Worm (Caenorhabditis elegans) whole organism, L1 larva: ENCODE results near the gene C35D10.7.

ENCODE experiments used
- blmp-1 ChIP-seq: fragments of 150-350 bp; optimal IDR thresholded peaks from 2 replicates; lab custom pipeline; 2014; ENCODE audit warnings: missing biosample characterization, missing genetic modification characterization
- ceh-8 ChIP-seq: fragments of 200-800 bp; sonication (Bioruptor generic); optimal IDR thresholded peaks from 2 replicates; lab custom pipeline; 2018; ENCODE audit warnings: mild to moderate bottlenecking, missing genetic modification characterization, moderate library complexity, missing compliant biosample characterization
- efl-1 ChIP-seq, 4 experiments: fragments of 150-350 bp; optimal IDR thresholded peaks in 3 of 4; peaks in 1 of 4; 1 replicate in 1 of 4; 2 replicates in 3 of 4; lab custom pipeline; 2014; ENCODE audit warnings: missing biosample characterization in 2 of 4, missing genetic modification characterization in 2 of 4, missing genetic modification reagents in 2 of 4
- lin-35 ChIP-seq, 2 experiments: fragments of 150-350 bp; optimal IDR thresholded peaks; 2 replicates each; lab custom pipeline; 2014; ENCODE audit warnings: missing biosample characterization in 2 of 2, missing genetic modification characterization in 2 of 2, missing genetic modification reagents in 2 of 2
- lin-39 ChIP-seq: fragments of 150-350 bp; optimal IDR thresholded peaks from 2 replicates; lab custom pipeline; 2014; ENCODE audit warnings: missing biosample characterization, missing genetic modification reagents, missing genetic modification characterization
- mdl-1 ChIP-seq, 2 experiments: fragments of 150-350 bp; optimal IDR thresholded peaks; 2 replicates each; lab custom pipeline; 2014 to 2017; ENCODE audit warnings: missing biosample characterization in 2 of 2, missing genetic modification characterization in 2 of 2, inconsistent platforms in 1 of 2
- snpc-4 ChIP-seq: fragments of 150-350 bp; optimal IDR thresholded peaks from 2 replicates; lab custom pipeline; 2014; ENCODE audit warnings: missing biosample characterization, missing genetic modification characterization
- unc-130 ChIP-seq: fragments of 150-350 bp; optimal IDR thresholded peaks from 2 replicates; lab custom pipeline; 2017; ENCODE audit warnings: missing biosample characterization, missing genetic modification characterization, inconsistent platforms
- unc-30 ChIP-seq: sonication (generic microtip); optimal IDR thresholded peaks from 2 replicates; lab custom pipeline; 2017; ENCODE audit warnings: missing biosample characterization, missing genetic modification characterization
- zag-1 ChIP-seq: fragments of 150-350 bp; optimal IDR thresholded peaks from 2 replicates; lab custom pipeline; 2014; ENCODE audit warnings: missing biosample characterization, missing genetic modification characterization

DNA sequence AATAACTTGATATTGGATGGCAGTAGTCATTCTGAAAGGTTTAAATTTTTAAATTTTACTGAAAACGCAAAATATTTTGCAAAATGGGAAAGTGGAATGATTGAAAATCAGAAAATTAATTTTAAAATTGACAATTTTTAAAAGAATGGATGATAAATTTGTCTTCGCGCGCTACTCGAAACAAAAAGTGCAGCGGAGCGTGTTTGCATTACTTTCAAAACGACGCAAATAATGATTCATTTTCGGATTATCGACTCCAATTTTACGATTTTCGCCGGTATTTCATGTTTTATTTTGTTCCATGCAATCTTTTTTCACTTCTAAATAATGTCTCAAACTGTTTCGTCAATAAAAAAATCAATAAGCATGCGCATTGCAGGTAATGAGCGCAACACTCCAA lies 22.3 kb downstream of the C35D10.7 start, which contains the start of the genes tost-1 and arx-6:
- no peak for TF ChIP-seq snpc-4
- no peak for TF ChIP-seq zag-1 (tag; lab: Kevin White, UChicago)
- no peak for TF ChIP-seq ceh-8 (GFP tag; lab: Kevin White, UChicago)
- TF ChIP-seq unc-130 (tag; lab: Kevin White, UChicago), result no peak
- TF ChIP-seq mdl-1 (tag; optimal IDR thresholded peaks at IDR 0.05; lab: Kevin White, UChicago), result no peak
- peak; percentile 90 to 96 for TF ChIP-seq efl-1 (optimal IDR thresholded peaks at IDR 0.05; lab: Kevin White, UChicago)
- peak; percentile 90 to 99 for TF ChIP-seq efl-1 (GFP tag; optimal IDR thresholded peaks at IDR 0.05 in 1 of 2; lab: Kevin White, UChicago)
- TF ChIP-seq lin-39 (tag; lab: Kevin White, UChicago), result no peak
- TF ChIP-seq lin-35 (GFP tag; optimal IDR thresholded peaks at IDR 0.05; lab: Kevin White, UChicago), result peak; percentile 85 to 94
- peak; percentile 46 for TF ChIP-seq blmp-1 (tag; lab: Kevin White, UChicago)
- TF ChIP-seq unc-30 (tag; lab: Kevin White, UChicago), result no peak
